Fruit fly (Drosophila melanogaster) whole organism, adult: ENCODE measurements around the gene CG1090.

ENCODE experiments used
- CG11617 ChIP-seq: fragments of 200-800 bp; sonication (Bioruptor generic); optimal IDR thresholded peaks from 2 replicates; lab custom pipeline; 2017; ENCODE audit warnings: mild to moderate bottlenecking, missing biosample characterization, missing genetic modification reagents, missing genetic modification characterization
- CG12768 ChIP-seq: fragments of 200-800 bp; sonication (Bioruptor generic); optimal IDR thresholded peaks from 2 replicates; lab custom pipeline; 2017; ENCODE audit warnings: missing biosample characterization, missing genetic modification characterization, mild to moderate bottlenecking, moderate library complexity, missing genetic modification reagents
- CG14711 ChIP-seq: fragments of 200-800 bp; sonication (Bioruptor generic); optimal IDR thresholded peaks from 2 replicates; lab custom pipeline; 2018; ENCODE audit warnings: missing biosample characterization, mild to moderate bottlenecking, missing genetic modification characterization, moderate library complexity
- CG7045 ChIP-seq: fragments of 200-800 bp; sonication (Bioruptor generic); optimal IDR thresholded peaks from 2 replicates; lab custom pipeline; 2017; ENCODE audit warnings: missing biosample characterization, mild to moderate bottlenecking, missing genetic modification characterization
- CG7101 ChIP-seq: fragments of 200-800 bp; sonication (Bioruptor generic); optimal IDR thresholded peaks from 2 replicates; lab custom pipeline; 2018; ENCODE audit warnings: missing biosample characterization, mild to moderate bottlenecking, missing genetic modification characterization, moderate library complexity
- Clk ChIP-seq: fragments of 200-800 bp; sonication (Bioruptor generic); optimal IDR thresholded peaks from 2 replicates; lab custom pipeline; 2017; ENCODE audit warnings: missing biosample characterization, missing genetic modification characterization
- Hr96 ChIP-seq: fragments of 200-800 bp; sonication (Bioruptor generic); optimal IDR thresholded peaks from 2 replicates; lab custom pipeline; 2016; ENCODE audit warnings: missing biosample characterization, missing genetic modification characterization
- Mnt ChIP-seq: fragments of 200-800 bp; sonication (Bioruptor generic); optimal IDR thresholded peaks from 2 replicates; lab custom pipeline; 2016; ENCODE audit warnings: missing biosample characterization, mild to moderate bottlenecking, missing genetic modification characterization
- bab1 ChIP-seq: fragments of 200-800 bp; sonication (Bioruptor generic); optimal IDR thresholded peaks from 3 replicates; lab custom pipeline; 2019; ENCODE audit warnings: missing biosample characterization, mild to moderate bottlenecking, missing genetic modification characterization, moderate library complexity
- cic ChIP-seq: fragments of 200-800 bp; sonication (Bioruptor generic); optimal IDR thresholded peaks from 2 replicates; lab custom pipeline; 2017; ENCODE audit warnings: missing biosample characterization, mild to moderate bottlenecking, missing genetic modification characterization, moderate library complexity
- cnc ChIP-seq, 2 experiments: fragments of >200 bp; optimal IDR thresholded peaks; 2 replicates each; lab custom pipeline; 2017
- kay ChIP-seq: fragments of 200-800 bp; sonication (Bioruptor generic); peaks from one replicate; lab custom pipeline; 2016; ENCODE audit warnings: missing biosample characterization, missing genetic modification characterization, borderline replicate concordance
- tj ChIP-seq: fragments of 200-800 bp; sonication (Bioruptor generic); optimal IDR thresholded peaks from 3 replicates; lab custom pipeline; 2017; ENCODE audit warnings: missing biosample characterization, mild to moderate bottlenecking, missing genetic modification characterization, moderate library complexity
- toe ChIP-seq: fragments of 200-800 bp; sonication (Bioruptor generic); optimal IDR thresholded peaks from 2 replicates; lab custom pipeline; 2016; ENCODE audit warnings: missing biosample characterization, missing genetic modification characterization

DNA sequence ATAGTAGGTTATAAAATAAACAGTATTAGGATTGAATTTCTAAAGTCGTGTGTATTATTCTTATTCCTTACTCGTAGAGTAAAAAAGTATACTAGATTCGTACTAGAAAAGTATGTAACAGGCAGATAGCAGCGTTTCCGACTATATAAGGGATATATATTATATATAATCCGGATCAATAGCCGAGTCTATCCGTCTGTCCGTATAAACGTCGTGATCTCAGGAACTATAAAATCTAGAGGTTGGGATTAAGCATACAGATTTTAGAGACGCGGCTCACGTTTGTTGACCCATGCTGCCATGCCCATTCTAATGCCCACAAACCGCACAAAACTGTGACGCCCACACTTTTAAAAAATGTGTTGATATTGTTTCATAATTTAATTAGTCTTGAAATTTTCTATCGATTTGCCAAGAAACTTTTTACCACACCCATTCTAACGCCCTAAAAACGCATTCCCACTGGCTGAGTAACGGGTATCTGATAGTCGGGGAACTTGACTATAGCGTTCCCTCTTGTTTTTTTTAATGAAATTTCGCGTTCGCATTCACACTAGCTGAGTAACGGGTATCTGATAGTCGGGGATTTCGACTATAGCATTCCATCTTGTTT is 42.4 kb downstream of the CG1090 start, which contains the start of gene CG9853:
- TF ChIP-seq bab1 (GFP tag; lab: Kevin White, UChicago) (no peak), CG7101 (tag; lab: Kevin White, UChicago) (no peak), cnc (optimal IDR thresholded peaks at IDR 0.05; lab: Kevin White, UChicago) (no peak), Mnt (no peak), Hr96 (GFP tag; lab: Kevin White, UChicago) (no peak), tj (GFP tag; lab: Kevin White, UChicago) (no peak), CG12768 (GFP tag; lab: Kevin White, UChicago) (no peak), cic (GFP tag; lab: Kevin White, UChicago) (no peak), CG14711 (tag; lab: Kevin White, UChicago) (no peak), CG7045 (GFP tag; lab: Kevin White, UChicago) (no peak), toe (GFP tag; lab: Kevin White, UChicago) (no peak), Clk (GFP tag; lab: Kevin White, UChicago) (no peak), kay (no peak), CG11617 (GFP tag; lab: Kevin White, UChicago) (no peak)
